Worm (Caenorhabditis elegans) whole organism, L4 larva: Measurements from ENCODE around the gene T04B2.3.

Experiments used
- ama-1 ChIP-seq: fragments of 150-350 bp; optimal IDR thresholded peaks from 2 replicates; lab custom pipeline; 2014; ENCODE audit warnings: inconsistent platforms, mixed read lengths
- ces-1 ChIP-seq: fragments of 150-350 bp; sonication (generic microtip); optimal IDR thresholded peaks from 4 replicates; lab custom pipeline; 2014; ENCODE audit warnings: missing biosample characterization, missing genetic modification reagents, missing genetic modification characterization
- dmd-6 ChIP-seq: fragments of 200-800 bp; sonication (Bioruptor generic); IDR thresholded peaks from 2 replicates; pipeline ENCODE4 v1.3.6; 2022; ENCODE audit warnings: missing genetic modification reagents, missing genetic modification characterization, missing compliant biosample characterization
- dpl-1 ChIP-seq: fragments of 150-350 bp; optimal IDR thresholded peaks from 2 replicates; lab custom pipeline; 2014; ENCODE audit warnings: missing biosample characterization, missing genetic modification reagents, missing genetic modification characterization
- jun-1 ChIP-seq: fragments of 150-350 bp; optimal IDR thresholded peaks from 2 replicates; lab custom pipeline; 2014; ENCODE audit warnings: missing biosample characterization, missing genetic modification reagents, missing genetic modification characterization
- lsy-2 ChIP-seq, 2 experiments: fragments of 150-350 bp in 1 of 2; sonication (generic microtip) in 1 of 2; optimal IDR thresholded peaks; 2 replicates each; lab custom pipeline; 2014 to 2017; ENCODE audit warnings: missing biosample characterization in 2 of 2, missing genetic modification characterization in 2 of 2
- mdl-1 ChIP-seq, 2 experiments: fragments of 150-350 bp in 1 of 2; sonication (generic microtip) in 1 of 2; optimal IDR thresholded peaks; 2 replicates each; lab custom pipeline; 2014 to 2017; ENCODE audit warnings: missing biosample characterization in 2 of 2, missing genetic modification characterization in 2 of 2
- nhr-237 ChIP-seq: sonication (generic microtip); optimal IDR thresholded peaks from 2 replicates; lab custom pipeline; 2017; ENCODE audit warnings: missing biosample characterization, missing genetic modification characterization
- nhr-76 ChIP-seq: fragments of 150-350 bp; optimal IDR thresholded peaks from 2 replicates; lab custom pipeline; 2014; ENCODE audit warnings: missing biosample characterization, missing genetic modification characterization
- nhr-77 ChIP-seq: fragments of 150-350 bp; optimal IDR thresholded peaks from 2 replicates; lab custom pipeline; 2014; ENCODE audit warnings: missing biosample characterization, missing genetic modification characterization
- pha-4 ChIP-seq, 2 experiments: fragments of 150-350 bp in 1 of 2; fragments of 200-800 bp in 1 of 2; sonication (Bioruptor generic) in 1 of 2; IDR thresholded peaks in 1 of 2; optimal IDR thresholded peaks in 1 of 2; 2 replicates each; pipeline versions ENCODE4 v1.3.6 to Lab custom; 2014 to 2022; ENCODE audit warnings: missing genetic modification characterization in 2 of 2, missing genetic modification reagents in 2 of 2, missing biosample characterization in 1 of 2, missing compliant biosample characterization in 1 of 2
- snpc-4 ChIP-seq: fragments of 150-350 bp; optimal IDR thresholded peaks from 2 replicates; lab custom pipeline; 2014; ENCODE audit warnings: missing biosample characterization, missing genetic modification characterization
- unc-62 ChIP-seq, 3 experiments: fragments of 150-350 bp in 1 of 3; sonication (generic microtip); optimal IDR thresholded peaks in 2 of 3; peaks in 1 of 3; 1 replicate in 1 of 3; 2 replicates in 2 of 3; lab custom pipeline; 2014 to 2017; ENCODE audit warnings: missing biosample characterization in 3 of 3, missing genetic modification characterization in 3 of 3, missing genetic modification reagents in 3 of 3, missing genotype in 1 of 3
- zag-1 ChIP-seq: fragments of 150-350 bp; optimal IDR thresholded peaks from 2 replicates; lab custom pipeline; 2014; ENCODE audit warnings: missing biosample characterization, missing genetic modification characterization

- no peak for TF ChIP-seq snpc-4 (tag; lab: Kevin White, UChicago)
- TF ChIP-seq nhr-237: no peak
- no peak for TF ChIP-seq pha-4 (GFP tag; IDR thresholded peaks at IDR 0.05; lab: Robert Waterston, UW)
- no peak for TF ChIP-seq pha-4 (tag; optimal IDR thresholded peaks at IDR 0.05; lab: Kevin White, UChicago)
- TF ChIP-seq zag-1 (tag; lab: Kevin White, UChicago): no peak
- no peak for TF ChIP-seq nhr-76 (tag; lab: Kevin White, UChicago)
- TF ChIP-seq nhr-77 (tag; lab: Kevin White, UChicago): no peak
- TF ChIP-seq dpl-1 (GFP tag; lab: Kevin White, UChicago): no peak
- no peak for TF ChIP-seq dmd-6
- no peak for TF ChIP-seq ama-1
- no peak for TF ChIP-seq mdl-1 (tag; optimal IDR thresholded peaks at IDR 0.05; lab: Kevin White, UChicago)
- TF ChIP-seq unc-62 (GFP tag; optimal IDR thresholded peaks at IDR 0.05 in 1 of 2; lab: Kevin White, UChicago): no peak
- no peak for TF ChIP-seq unc-62 (tag; optimal IDR thresholded peaks at IDR 0.05; lab: Kevin White, UChicago)
- no peak for TF ChIP-seq lsy-2 (tag; optimal IDR thresholded peaks at IDR 0.05; lab: Kevin White, UChicago)
- no peak for TF ChIP-seq ces-1 (GFP tag; lab: Kevin White, UChicago)
- no peak for TF ChIP-seq jun-1 (tag; lab: Kevin White, UChicago)
These were observed 8.9 kb downstream of the T04B2.3 start, which contains the start of gene T04B2.7 for ce11 chrIV:10056138-10056537.
